Fruit fly (Drosophila melanogaster) whole organism, embryonic: ENCODE results near the gene tj.

Experiments used
- Bteb2 ChIP-seq: fragments of 200-800 bp; sonication (Bioruptor generic); optimal IDR thresholded peaks from 2 replicates; lab custom pipeline; 2016; ENCODE audit warnings: missing biosample characterization, missing genetic modification characterization
- CG10654 ChIP-seq: fragments of 200-800 bp; sonication (Bioruptor generic); optimal IDR thresholded peaks from 2 replicates; lab custom pipeline; 2016; ENCODE audit warnings: missing biosample characterization, missing genetic modification characterization
- CG11093 ChIP-seq: fragments of 200-800 bp; sonication (Bioruptor generic); IDR thresholded peaks from 3 replicates; pipeline ENCODE4 v1.3.6; 2022; ENCODE audit warnings: missing biosample characterization, missing genetic modification characterization
- CG11560 ChIP-seq: fragments of 200-800 bp; sonication (Bioruptor generic); IDR thresholded peaks from 3 replicates; pipeline ENCODE4 v1.3.6; 2022; ENCODE audit warnings: missing biosample characterization, missing genetic modification characterization
- CG11723 ChIP-seq: fragments of 200-800 bp; sonication (Bioruptor generic); optimal IDR thresholded peaks from 2 replicates; lab custom pipeline; 2017; ENCODE audit warnings: missing biosample characterization, mild to moderate bottlenecking, missing genetic modification characterization
- CG13296 ChIP-seq: fragments of 200-800 bp; sonication (Bioruptor generic); optimal IDR thresholded peaks from 3 replicates; lab custom pipeline; 2018; ENCODE audit warnings: missing biosample characterization, mild to moderate bottlenecking, missing genetic modification characterization
- CG16863 ChIP-seq: fragments of 200-800 bp; sonication (Bioruptor generic); optimal IDR thresholded peaks from 3 replicates; lab custom pipeline; 2016; ENCODE audit warnings: missing biosample characterization, missing genetic modification characterization
- CG17328 ChIP-seq: fragments of 200-800 bp; sonication (Bioruptor generic); IDR thresholded peaks from 2 replicates; pipeline ENCODE4 v1.3.6; 2022; ENCODE audit warnings: missing biosample characterization, missing genetic modification characterization
- CG17829 ChIP-seq: fragments of 200-800 bp; optimal IDR thresholded peaks from 2 replicates; lab custom pipeline; 2019; ENCODE audit warnings: missing biosample characterization, mild to moderate bottlenecking, missing genetic modification characterization, moderate library complexity
- CG2678 ChIP-seq: fragments of 200-800 bp; sonication (Bioruptor generic); optimal IDR thresholded peaks from 3 replicates; lab custom pipeline; 2019; ENCODE audit warnings: missing biosample characterization, mild to moderate bottlenecking, missing genetic modification characterization, moderate library complexity
- CG30403 ChIP-seq: fragments of 200-800 bp; sonication (Bioruptor generic); optimal IDR thresholded peaks from 3 replicates; lab custom pipeline; 2016; ENCODE audit warnings: missing biosample characterization, missing genetic modification characterization
- CG33557 ChIP-seq: fragments of 200-800 bp; sonication (Bioruptor generic); optimal IDR thresholded peaks from 2 replicates; lab custom pipeline; 2019; ENCODE audit warnings: missing biosample characterization, mild to moderate bottlenecking, missing genetic modification characterization, moderate library complexity
- CG3838 ChIP-seq: fragments of 200-800 bp; sonication (Bioruptor generic); optimal IDR thresholded peaks from 3 replicates; lab custom pipeline; 2016; ENCODE audit warnings: missing biosample characterization, missing genetic modification characterization
- CG4282 ChIP-seq: fragments of 200-800 bp; sonication (Bioruptor generic); optimal IDR thresholded peaks from 2 replicates; lab custom pipeline; 2016; ENCODE audit warnings: missing biosample characterization, missing genetic modification characterization
- CkIIα-i1 ChIP-seq: fragments of 200-800 bp; sonication (Bioruptor generic); IDR thresholded peaks from 2 replicates; pipeline ENCODE4 v1.3.6; 2022; ENCODE audit warnings: missing biosample characterization, missing genetic modification characterization
- Ets65A ChIP-seq: fragments of 200-800 bp; sonication (Bioruptor generic); peaks from one replicate; lab custom pipeline; 2016; ENCODE audit warnings: missing biosample characterization, missing genetic modification characterization
- Gsc ChIP-seq: fragments of 200-800 bp; sonication (Bioruptor generic); IDR thresholded peaks from 2 replicates; pipeline ENCODE4 v1.3.6; 2022; ENCODE audit warnings: missing biosample characterization, missing genetic modification characterization
- Hmx ChIP-seq: fragments of 200-800 bp; sonication (Bioruptor generic); optimal IDR thresholded peaks from 2 replicates; lab custom pipeline; 2016; ENCODE audit warnings: missing biosample characterization, missing genetic modification characterization
- Hr51 ChIP-seq, 2 experiments: fragments of 200-800 bp; sonication (Bioruptor generic); optimal IDR thresholded peaks; 2 replicates in 1 of 2; 3 replicates in 1 of 2; lab custom pipeline; 2016 to 2018; ENCODE audit warnings: missing biosample characterization in 2 of 2, missing genetic modification characterization in 2 of 2, mild to moderate bottlenecking in 1 of 2, moderate library complexity in 1 of 2
- NfI ChIP-seq: fragments of 200-800 bp; sonication (Bioruptor generic); optimal IDR thresholded peaks from 3 replicates; lab custom pipeline; 2018; ENCODE audit warnings: missing biosample characterization, mild to moderate bottlenecking, missing genetic modification characterization, moderate library complexity
- Oli ChIP-seq: fragments of 200-800 bp; sonication (Bioruptor generic); optimal IDR thresholded peaks from 2 replicates; lab custom pipeline; 2018; ENCODE audit warnings: missing biosample characterization, mild to moderate bottlenecking, missing genetic modification characterization, moderate library complexity
- Ptx1 ChIP-seq: fragments of 200-800 bp; sonication (Bioruptor generic); IDR thresholded peaks from 2 replicates; pipeline ENCODE4 v1.3.6; 2022; ENCODE audit warnings: missing biosample characterization, missing genetic modification characterization
- Six4 ChIP-seq: fragments of 200-800 bp; sonication (Bioruptor generic); optimal IDR thresholded peaks from 2 replicates; lab custom pipeline; 2016; ENCODE audit warnings: missing biosample characterization, missing genetic modification characterization
- TFAM ChIP-seq: fragments of 200-800 bp; sonication (Bioruptor generic); optimal IDR thresholded peaks from 2 replicates; lab custom pipeline; 2017; ENCODE audit warnings: missing biosample characterization, missing genetic modification characterization, inconsistent platforms
- Taf1 ChIP-seq: fragments of 200-800 bp; sonication (Bioruptor generic); IDR thresholded peaks from 2 replicates; pipeline ENCODE4 v1.3.6; 2022; ENCODE audit warnings: missing biosample characterization, missing genetic modification characterization
- Trl ChIP-seq, 3 experiments: fragments of >200 bp in 2 of 3; fragments of 200-800 bp in 1 of 3; sonication (Bioruptor generic) in 1 of 3; optimal IDR thresholded peaks; 2 replicates in 1 of 3; 3 replicates in 2 of 3; lab custom pipeline; 2016 to 2017; ENCODE audit warnings: missing biosample characterization in 1 of 3, missing genetic modification characterization in 1 of 3
- abd-A ChIP-seq: fragments of 200-800 bp; sonication (Bioruptor generic); optimal IDR thresholded peaks from 3 replicates; lab custom pipeline; 2019; ENCODE audit warnings: missing biosample characterization, mild to moderate bottlenecking, missing genetic modification characterization, moderate library complexity
- amos ChIP-seq: fragments of 200-800 bp; sonication (Bioruptor generic); IDR thresholded peaks from 2 replicates; pipeline ENCODE4 v1.3.6; 2022; ENCODE audit warnings: missing biosample characterization, missing genetic modification characterization; ENCODE audit not compliant: partially characterized antibody
- ara ChIP-seq: fragments of 200-800 bp; sonication (Bioruptor generic); IDR thresholded peaks from 2 replicates; pipeline ENCODE4 v1.3.6; 2022; ENCODE audit warnings: missing biosample characterization, missing genetic modification characterization
- cas ChIP-seq: fragments of 200-800 bp; sonication (Bioruptor generic); IDR thresholded peaks from 2 replicates; pipeline ENCODE4 v1.3.6; 2022; ENCODE audit warnings: missing biosample characterization, missing genetic modification characterization
- chinmo ChIP-seq: fragments of 200-800 bp; sonication (Bioruptor generic); IDR thresholded peaks from 4 replicates; pipeline ENCODE4 v1.3.6; 2022; ENCODE audit warnings: missing biosample characterization, missing genetic modification characterization; ENCODE audit not compliant: partially characterized antibody
- dan ChIP-seq: fragments of 200-800 bp; sonication (Bioruptor generic); IDR thresholded peaks from 2 replicates; pipeline ENCODE4 v1.3.6; 2022; ENCODE audit warnings: missing biosample characterization, missing genetic modification characterization
- dmrt11E ChIP-seq: fragments of 200-800 bp; sonication (Bioruptor generic); optimal IDR thresholded peaks from 3 replicates; lab custom pipeline; 2018; ENCODE audit warnings: missing biosample characterization, mild to moderate bottlenecking, missing genetic modification characterization, moderate library complexity
- en ChIP-seq: fragments of 200-800 bp; sonication (Bioruptor generic); optimal IDR thresholded peaks from 2 replicates; lab custom pipeline; 2016; ENCODE audit warnings: missing biosample characterization, missing genetic modification characterization
- esg ChIP-seq: fragments of 200-800 bp; sonication (Bioruptor generic); conservative IDR thresholded peaks from 2 replicates; pipeline ENCODE4 v1.3.6; 2022; ENCODE audit warnings: missing biosample characterization, missing genetic modification characterization
- gfzf ChIP-seq: fragments of 200-800 bp; sonication (Bioruptor generic); optimal IDR thresholded peaks from 2 replicates; lab custom pipeline; 2016; ENCODE audit warnings: missing biosample characterization, mild to moderate bottlenecking, missing genetic modification characterization, moderate library complexity
- gsb ChIP-seq: fragments of 200-800 bp; sonication (Bioruptor generic); IDR thresholded peaks from 2 replicates; pipeline ENCODE4 v1.3.6; 2022; ENCODE audit warnings: missing biosample characterization, missing genetic modification characterization
- klu ChIP-seq: fragments of 200-800 bp; sonication (Bioruptor generic); IDR thresholded peaks from 2 replicates; pipeline ENCODE4 v1.3.6; 2022; ENCODE audit warnings: missing biosample characterization, missing genetic modification characterization
- lab ChIP-seq: fragments of 200-800 bp; sonication (Bioruptor generic); optimal IDR thresholded peaks from 3 replicates; lab custom pipeline; 2017; ENCODE audit warnings: missing biosample characterization, missing genetic modification characterization, mild to moderate bottlenecking, moderate library complexity, missing genetic modification reagents
- mld ChIP-seq: fragments of 200-800 bp; sonication (Bioruptor generic); IDR thresholded peaks from 3 replicates; pipeline ENCODE4 v1.3.6; 2022; ENCODE audit warnings: missing biosample characterization, missing genetic modification characterization; ENCODE audit not compliant: partially characterized antibody
- oc ChIP-seq: fragments of 200-800 bp; sonication (Bioruptor generic); optimal IDR thresholded peaks from 2 replicates; lab custom pipeline; 2018; ENCODE audit warnings: missing biosample characterization, mild to moderate bottlenecking, missing genetic modification characterization, moderate library complexity
- org-1 ChIP-seq: fragments of 200-800 bp; sonication (Bioruptor generic); optimal IDR thresholded peaks from 2 replicates; lab custom pipeline; 2017; ENCODE audit warnings: missing biosample characterization, missing genetic modification characterization
- pb ChIP-seq: fragments of 200-800 bp; sonication (Bioruptor generic); optimal IDR thresholded peaks from 3 replicates; lab custom pipeline; 2016; ENCODE audit warnings: missing biosample characterization, missing genetic modification characterization
- phol ChIP-seq: fragments of 200-800 bp; sonication (Bioruptor generic); optimal IDR thresholded peaks from 3 replicates; lab custom pipeline; 2018; ENCODE audit warnings: missing biosample characterization, mild to moderate bottlenecking, missing genetic modification characterization, moderate library complexity
- salm ChIP-seq: fragments of 200-800 bp; sonication (Bioruptor generic); optimal IDR thresholded peaks from 2 replicates; lab custom pipeline; 2018; ENCODE audit warnings: missing biosample characterization, mild to moderate bottlenecking, missing genetic modification characterization
- schlank ChIP-seq: fragments of 200-800 bp; sonication (Bioruptor generic); optimal IDR thresholded peaks from 2 replicates; lab custom pipeline; 2018; ENCODE audit warnings: missing biosample characterization, mild to moderate bottlenecking, missing genetic modification characterization
- scrt ChIP-seq: fragments of 200-800 bp; sonication (Bioruptor generic); optimal IDR thresholded peaks from 2 replicates; lab custom pipeline; 2018; ENCODE audit warnings: missing biosample characterization, mild to moderate bottlenecking, missing genetic modification characterization, moderate library complexity
- sd ChIP-seq: fragments of 200-800 bp; sonication (Bioruptor generic); optimal IDR thresholded peaks from 3 replicates; lab custom pipeline; 2018; ENCODE audit warnings: missing biosample characterization, mild to moderate bottlenecking, missing genetic modification characterization, moderate library complexity
- stc ChIP-seq: fragments of 200-800 bp; sonication (Bioruptor generic); IDR thresholded peaks from 2 replicates; pipeline ENCODE4 v1.3.6; 2022; ENCODE audit warnings: missing biosample characterization, missing genetic modification characterization

The tj gene

dm6 chr2L:19439598-19440230 is 24.4 kb upstream of the tj start (continued):
- no peak; the same call in 2 of the 3 replicates for TF ChIP-seq CG11560 (tag; lab: Robert Waterston, UW)
- TF ChIP-seq dan (GFP tag; lab: Robert Waterston, UW), result no peak
- TF ChIP-seq schlank (tag; lab: Kevin White, UChicago), result peak; percentile 84
- TF ChIP-seq Trl (optimal IDR thresholded peaks at IDR 0.05; lab: Kevin White, UChicago), result no peak
- peak; percentile 59 for TF ChIP-seq Trl (GFP tag; optimal IDR thresholded peaks at IDR 0.05; lab: Kevin White, UChicago)
- TF ChIP-seq CG11723, result peak; percentile 79
- TF ChIP-seq mld (GFP tag; lab: Robert Waterston, UW), result no peak
- TF ChIP-seq dmrt11E, result peak; percentile 67
- no peak for TF ChIP-seq CG4282 (GFP tag; lab: Kevin White, UChicago)
- peak; percentile 52; the same call in 1 of the 2 replicates for TF ChIP-seq ara (GFP tag; lab: Robert Waterston, UW)
- TF ChIP-seq Ptx1, result peak; percentile 79
- TF ChIP-seq oc (tag; lab: Kevin White, UChicago), result peak; percentile 93
- peak; percentile 85 for TF ChIP-seq CG2678 (tag; lab: Kevin White, UChicago)
- peak; percentile 52 for TF ChIP-seq gsb (GFP tag; lab: Robert Waterston, UW)
- TF ChIP-seq TFAM (GFP tag; lab: Kevin White, UChicago), result no peak
- peak; percentile 87 for TF ChIP-seq lab (GFP tag; lab: Kevin White, UChicago)
- peak; percentile 91 for TF ChIP-seq org-1 (GFP tag; lab: Kevin White, UChicago)
- TF ChIP-seq stc (GFP tag; lab: Robert Waterston, UW), result peak; percentile 77
- peak; percentile 50 for TF ChIP-seq Bteb2 (GFP tag; lab: Kevin White, UChicago)
- peak; percentile 86 for TF ChIP-seq Oli (tag; lab: Kevin White, UChicago)
- TF ChIP-seq CkIIα-i1 (GFP tag; lab: Robert Waterston, UW), result no peak
- peak; percentile 63 for TF ChIP-seq CG10654 (GFP tag; lab: Kevin White, UChicago)
- peak; percentile 91 for TF ChIP-seq CG30403
- TF ChIP-seq en (GFP tag; lab: Kevin White, UChicago), result peak; percentile 93
- no peak for TF ChIP-seq CG3838 (GFP tag; lab: Kevin White, UChicago)
- TF ChIP-seq Ets65A (GFP tag; lab: Kevin White, UChicago), result peak; percentile 97
- peak; percentile 89 for TF ChIP-seq CG16863
- peak; percentile 30; the same call in 1 of the 2 replicates for TF ChIP-seq Taf1 (GFP tag; lab: Robert Waterston, UW)
- TF ChIP-seq CG11093, result peak; percentile 64; the same call in 2 of the 3 replicates
- peak; percentile 83 for TF ChIP-seq esg (GFP tag; lab: Robert Waterston, UW)
- peak; percentile 94 for TF ChIP-seq CG17328 (GFP tag; lab: Robert Waterston, UW)
- TF ChIP-seq CG17829 (tag; lab: Kevin White, UChicago), result peak; percentile 67
- peak; percentile 56 for TF ChIP-seq CG13296
- TF ChIP-seq sd (tag; lab: Kevin White, UChicago), result peak; percentile 89
- TF ChIP-seq cas (GFP tag; lab: Robert Waterston, UW), result no peak
- TF ChIP-seq Hmx (GFP tag; lab: Kevin White, UChicago), result no peak
- peak; percentile 64 for TF ChIP-seq pb (GFP tag; lab: Kevin White, UChicago)
- TF ChIP-seq gfzf (GFP tag; lab: Kevin White, UChicago), result no peak
- TF ChIP-seq CG33557 (GFP tag; lab: Kevin White, UChicago), result peak; percentile 45
- peak; percentile 70 for TF ChIP-seq scrt (GFP tag; lab: Kevin White, UChicago)
- TF ChIP-seq klu (GFP tag; lab: Robert Waterston, UW), result peak; percentile 32; the same call in 1 of the 2 replicates
- peak; percentile 68 for TF ChIP-seq salm (tag; lab: Kevin White, UChicago)
- peak; percentile 71 for TF ChIP-seq NfI (GFP tag; lab: Kevin White, UChicago)
- peak; percentile 87 to 94 for TF ChIP-seq Hr51 (GFP tag; optimal IDR thresholded peaks at IDR 0.05; lab: Kevin White, UChicago)
- TF ChIP-seq Gsc (GFP tag; lab: Robert Waterston, UW), result 0 out of 2 replicates have a peak, but pooled peaks have one; percentile 36
- TF ChIP-seq amos (GFP tag; lab: Robert Waterston, UW), result no peak
- 0 out of 4 replicates have a peak, but pooled peaks have one; percentile 73 for TF ChIP-seq chinmo
- TF ChIP-seq Six4 (GFP tag; lab: Kevin White, UChicago), result peak; percentile 64
- peak; percentile 74 for TF ChIP-seq phol (tag; lab: Kevin White, UChicago)
- no peak for TF ChIP-seq abd-A (tag; lab: Kevin White, UChicago)
